Worm (Caenorhabditis elegans) whole organism, dauer: ENCODE data around the gene dyf-2.

Source experiments
- unc-62 ChIP-seq: sonication (generic microtip); optimal IDR thresholded peaks from 2 replicates; lab custom pipeline; 2017; ENCODE audit warnings: missing biosample characterization, missing genetic modification reagents, missing genetic modification characterization

The dyf-2 gene

DNA sequence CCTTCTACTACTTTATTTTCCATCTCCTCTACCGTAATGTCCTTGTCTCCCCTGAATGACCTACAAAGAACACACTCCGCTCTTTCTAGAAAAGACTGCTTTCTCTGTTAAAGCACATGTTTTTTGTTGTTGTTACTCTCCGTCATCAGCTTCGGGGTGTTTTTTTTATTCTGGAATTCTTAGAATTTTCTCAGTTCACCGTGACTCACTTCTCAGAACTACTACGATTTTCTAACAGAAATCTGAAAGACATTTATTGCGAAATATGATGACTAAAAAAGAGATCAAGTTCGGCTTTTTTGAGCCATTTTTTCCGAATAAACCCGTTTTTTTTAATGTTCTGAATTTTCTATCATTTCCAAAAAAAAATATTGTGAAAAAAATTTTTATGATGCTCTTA, 30.0 kb upstream of the dyf-2 start:
- no peak for TF ChIP-seq unc-62

DNA sequence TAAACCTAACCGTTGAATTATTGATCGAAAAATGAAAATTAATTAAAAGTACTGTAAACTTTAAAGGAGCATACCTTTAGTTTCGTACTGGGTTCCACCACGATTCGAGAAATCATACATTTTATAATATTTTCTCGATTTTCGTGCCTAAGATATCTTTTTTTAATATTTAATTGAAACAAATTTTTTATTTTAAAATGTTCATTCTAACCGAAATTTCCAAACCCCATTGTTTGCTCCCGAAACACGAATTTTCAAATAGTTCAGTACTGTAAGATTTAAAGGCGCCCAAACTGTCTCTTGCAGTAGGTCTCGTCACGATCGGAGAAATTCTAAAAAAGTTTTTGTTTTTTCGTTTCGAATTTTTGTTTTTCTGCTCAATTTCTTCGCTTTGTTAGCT, 28.7 kb upstream of the dyf-2 start:
- TF ChIP-seq unc-62, result no peak

DNA sequence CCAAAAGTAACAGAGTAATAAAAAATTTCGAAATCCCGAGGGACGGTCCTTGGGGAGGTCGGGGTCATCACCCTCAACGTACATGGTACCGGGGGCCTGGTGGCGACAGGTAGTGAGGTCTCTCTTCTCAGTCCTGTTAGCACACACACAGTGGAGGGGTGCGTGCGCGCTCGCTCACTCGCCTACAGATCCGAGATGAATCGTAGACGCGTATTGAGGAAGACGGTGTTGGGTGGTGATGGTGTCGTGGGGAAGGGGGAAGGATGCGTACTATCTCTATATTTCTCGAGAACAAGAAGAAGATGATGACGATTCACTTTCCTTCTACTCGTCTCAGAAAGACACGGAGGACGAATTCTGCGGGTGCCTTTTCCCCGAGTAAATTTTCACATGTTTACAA, 27.6 kb upstream of the dyf-2 start:
- TF ChIP-seq unc-62, result no peak

DNA sequence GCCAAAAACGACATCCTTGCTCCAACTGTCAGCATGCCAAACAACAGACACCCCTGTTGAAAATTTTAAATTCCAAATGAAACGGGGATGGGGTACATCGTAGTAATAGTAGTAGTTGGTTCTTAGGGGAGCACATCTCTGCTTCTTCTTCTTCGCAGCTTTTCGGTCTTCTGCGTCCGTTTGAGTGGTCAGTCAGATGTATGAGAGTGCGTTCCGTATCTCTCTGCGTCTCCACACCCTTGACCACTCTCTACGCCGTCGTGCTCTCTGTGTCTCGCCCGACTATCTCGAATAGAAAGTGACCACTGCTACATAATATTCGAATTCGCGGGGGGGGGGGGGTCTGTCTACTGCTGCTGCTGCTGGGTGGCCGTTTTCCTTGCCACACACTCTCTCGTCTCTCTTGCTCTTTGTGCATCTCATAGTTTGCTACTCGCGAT, 26.6 kb upstream of the dyf-2 start:
- no peak for TF ChIP-seq unc-62

DNA sequence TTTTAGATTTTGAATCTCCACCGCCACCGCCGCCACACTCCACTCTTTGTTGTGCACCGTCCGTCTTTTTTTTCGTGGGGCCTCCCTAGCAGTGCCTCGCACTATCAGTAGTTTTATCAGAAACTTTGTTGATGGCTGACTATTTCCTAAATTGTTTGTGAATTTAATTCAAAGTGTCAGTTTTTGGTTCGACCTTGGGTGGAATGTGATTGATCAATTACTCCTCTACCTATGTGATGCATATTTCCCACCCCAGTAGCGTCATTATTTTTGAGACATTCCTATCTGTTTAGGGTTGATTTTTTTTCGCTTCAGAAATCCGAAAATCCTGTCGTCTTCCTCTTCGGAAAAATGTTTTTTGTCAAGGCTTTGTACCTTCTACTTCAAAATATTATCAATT, 24.4 kb upstream of the dyf-2 start:
- no peak for TF ChIP-seq unc-62

DNA sequence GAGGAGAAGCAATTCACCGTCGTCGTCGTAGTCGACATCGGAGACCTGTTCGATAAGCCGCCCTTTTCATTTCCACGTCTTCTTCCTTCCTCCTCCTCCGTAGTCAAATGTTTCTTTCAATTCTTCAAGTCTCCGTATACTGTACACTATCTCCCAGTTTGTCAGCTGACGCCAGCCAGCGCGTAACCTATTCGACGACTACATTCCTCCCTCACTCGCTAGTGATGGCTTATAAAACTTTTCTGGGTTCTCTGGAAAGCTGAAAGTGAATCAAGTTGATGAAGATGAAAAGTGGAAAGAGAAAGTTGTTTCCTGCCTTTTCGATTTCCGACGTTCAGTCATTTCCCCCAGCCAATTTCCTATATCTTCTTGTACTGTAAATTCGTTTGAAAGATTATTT, 22.9 kb upstream of the dyf-2 start:
- TF ChIP-seq unc-62, result no peak

DNA sequence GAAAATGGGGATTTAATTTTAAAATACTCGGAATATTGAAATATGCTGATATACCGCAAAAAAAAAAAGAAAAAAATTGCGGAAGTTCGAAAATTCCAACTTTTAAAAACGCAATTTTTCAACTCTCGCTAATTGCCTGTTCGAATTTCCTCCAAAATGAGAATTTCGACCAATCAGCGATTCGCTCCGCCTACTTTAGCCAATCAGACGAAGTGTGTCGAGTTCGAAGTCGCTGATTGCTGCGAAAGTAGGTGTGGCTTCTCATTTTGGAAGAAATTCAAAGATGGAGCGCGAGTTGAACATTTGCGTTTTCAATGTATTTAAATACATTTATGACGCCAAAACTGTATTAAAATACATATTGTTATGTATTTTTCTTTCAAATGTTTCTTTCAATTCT, 22.2 kb upstream of the dyf-2 start:
- no peak for TF ChIP-seq unc-62

DNA sequence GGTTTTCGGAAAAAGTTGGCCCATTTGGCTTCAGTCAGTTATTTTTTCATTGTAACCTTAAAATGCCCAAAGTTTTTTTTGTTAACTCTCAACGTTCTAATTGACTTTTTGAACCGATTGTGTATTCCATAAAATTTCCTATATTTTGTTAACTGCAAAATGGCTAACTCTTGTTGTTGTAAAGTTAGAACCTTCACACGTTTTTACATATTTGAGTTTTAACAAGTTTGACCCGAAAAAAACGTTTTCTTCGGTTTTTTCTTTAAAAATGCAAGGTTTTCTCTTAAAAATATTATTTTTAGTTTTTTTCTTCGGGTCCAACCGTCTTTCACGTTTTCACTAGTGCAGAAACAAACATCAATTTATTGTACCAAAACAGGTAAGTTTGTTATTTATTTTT, 15.4 kb upstream of the dyf-2 start, which contains the start of gene lit-1:
Gene lit-1 (plus strand): TSS at position 301 of the 400 bp plus-strand sequence.
- no peak for TF ChIP-seq unc-62

DNA sequence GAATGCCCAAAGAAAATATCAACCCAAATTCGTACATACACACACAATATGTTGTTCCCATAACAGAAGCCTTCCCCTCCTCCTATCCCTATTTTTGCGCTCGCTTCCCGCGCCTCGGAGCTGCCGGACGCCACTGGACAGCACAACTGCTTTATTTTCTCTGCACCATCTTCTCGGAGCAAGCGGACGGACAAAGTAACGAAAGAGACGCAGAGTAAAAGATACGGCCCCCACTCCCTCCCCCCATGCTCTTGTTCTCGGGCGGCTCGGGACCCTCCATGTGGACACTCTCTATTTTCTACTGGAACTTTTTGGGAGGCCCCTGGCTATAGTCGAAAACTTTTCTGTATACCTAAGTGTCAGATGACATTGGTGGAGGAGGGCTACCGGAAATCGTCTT, 11.6 kb upstream of the dyf-2 start:
- no peak for TF ChIP-seq unc-62

DNA sequence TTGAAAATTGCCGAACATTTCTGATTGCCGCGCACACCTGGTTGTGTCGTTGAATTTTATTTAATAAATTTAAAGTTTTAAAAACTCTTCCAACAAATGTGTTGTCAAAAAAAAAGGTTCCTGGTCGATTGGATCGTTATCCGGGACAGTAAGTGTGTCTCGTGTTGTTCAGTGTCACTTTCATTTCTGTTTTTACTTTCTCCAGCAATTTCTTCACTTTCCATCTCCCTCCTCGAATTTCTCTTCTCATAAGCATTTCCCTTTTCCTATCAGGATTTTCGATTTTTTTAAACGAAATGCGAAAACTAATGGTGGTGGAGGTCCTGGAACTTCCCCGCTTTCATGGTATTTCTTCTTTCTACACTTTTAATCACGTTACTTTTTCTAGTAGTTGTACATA, 9.3 kb upstream of the dyf-2 start:
- TF ChIP-seq unc-62, result no peak

DNA sequence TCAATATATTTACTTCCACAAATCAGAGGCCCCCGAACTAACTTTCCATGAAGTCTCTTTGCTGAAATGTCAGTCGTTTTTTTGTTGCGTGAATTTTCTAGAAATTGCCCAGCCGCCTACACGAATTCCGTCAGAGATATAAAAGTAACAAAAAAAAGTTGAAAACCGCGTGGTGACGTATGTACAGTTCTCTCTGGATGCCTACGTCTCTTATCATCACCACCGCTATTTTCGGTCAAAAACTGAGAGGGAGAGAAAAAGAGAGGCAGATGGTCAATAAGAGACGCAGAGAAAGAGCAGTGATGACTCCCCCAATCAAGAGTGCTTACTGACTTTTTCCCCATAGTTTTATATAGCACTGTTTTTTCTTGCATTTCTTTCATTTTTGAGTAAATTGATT, 7.8 kb upstream of the dyf-2 start:
- no peak for TF ChIP-seq unc-62

DNA sequence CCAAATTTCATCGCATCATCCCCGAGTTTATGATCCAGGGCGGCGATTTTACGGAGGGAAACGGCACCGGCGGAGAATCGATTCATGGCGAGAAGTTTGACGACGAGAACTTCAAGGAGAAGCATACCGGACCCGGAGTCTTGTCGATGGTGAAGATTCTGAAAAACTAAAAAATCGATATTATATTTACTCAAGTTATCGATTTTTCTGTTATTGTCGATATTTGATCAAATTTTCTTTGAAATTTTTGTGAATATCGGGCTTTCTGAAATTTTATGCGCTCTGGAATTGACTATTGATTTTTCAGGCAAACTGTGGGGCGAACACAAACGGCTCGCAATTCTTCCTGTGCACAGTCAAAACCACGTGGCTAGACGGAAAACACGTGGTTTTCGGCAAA, 6.9 kb upstream of the dyf-2 start:
- TF ChIP-seq unc-62, result no peak

DNA sequence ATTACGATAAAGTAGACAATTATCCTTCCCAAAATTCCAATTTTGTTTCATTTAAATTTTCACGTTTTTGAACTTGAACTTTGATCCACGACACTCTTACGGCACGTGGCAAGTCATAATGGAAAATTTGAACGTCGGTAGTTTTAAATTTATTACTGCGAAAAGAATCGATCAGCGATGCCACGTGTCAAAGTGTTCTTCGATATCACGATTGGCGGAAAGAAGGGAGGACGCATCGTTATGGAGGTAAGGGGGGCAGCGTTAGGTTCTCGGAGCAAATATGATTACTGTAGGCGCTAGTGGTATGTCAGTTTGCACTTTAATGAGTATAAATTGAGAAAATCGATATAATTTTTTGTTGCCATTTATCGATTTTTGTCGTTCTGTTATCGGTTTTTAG, 6.3 kb upstream of the dyf-2 start, which contains the start of gene cyn-2:
Gene cyn-2 (plus strand): TSS at position 114 of the 400 bp plus-strand sequence.
- no peak for TF ChIP-seq unc-62

DNA sequence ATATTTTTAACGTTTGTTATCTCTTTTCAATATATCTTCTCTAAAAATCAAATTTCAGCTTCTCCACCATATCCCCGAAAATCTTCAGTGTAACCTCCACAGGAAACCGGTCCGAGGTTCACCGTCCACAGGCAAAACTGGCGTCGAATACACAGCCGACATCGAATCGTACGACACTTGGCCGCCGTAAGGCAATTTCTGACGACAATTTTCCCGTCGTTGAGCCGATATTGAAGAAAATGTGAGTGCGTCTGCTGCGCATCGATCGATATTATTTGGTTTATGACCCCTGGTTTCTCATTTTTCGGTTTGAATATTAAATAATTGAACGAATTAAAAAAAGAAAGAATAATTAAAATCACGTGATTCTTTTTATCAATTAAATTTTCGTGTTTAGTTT, 966 bp upstream of the dyf-2 start, which contains the start of gene cul-2:
Gene cul-2 (plus strand): TSS at position 59 of the 400 bp plus-strand sequence.
- TF ChIP-seq unc-62, result no peak

DNA sequence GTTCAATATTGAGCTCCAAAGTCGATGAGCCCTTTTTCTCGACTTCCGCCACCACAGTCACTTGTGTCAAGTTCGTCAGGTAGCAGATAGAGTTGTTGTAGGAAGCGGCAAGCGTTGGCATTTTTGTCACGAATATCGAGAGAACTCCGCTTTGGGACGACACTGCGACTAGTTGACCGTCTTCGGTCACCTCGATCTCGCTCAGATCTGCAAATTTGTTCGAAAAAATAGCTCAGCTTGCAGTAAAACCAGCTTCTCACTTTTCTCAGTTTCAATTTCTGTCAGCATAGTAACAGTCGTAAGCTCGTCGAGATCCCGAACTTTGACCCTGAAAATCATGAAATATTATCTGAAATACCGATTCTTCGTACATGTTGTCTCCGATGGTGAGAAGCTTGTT, 2.0 kb downstream of the dyf-2 start:
- no peak for TF ChIP-seq unc-62

DNA sequence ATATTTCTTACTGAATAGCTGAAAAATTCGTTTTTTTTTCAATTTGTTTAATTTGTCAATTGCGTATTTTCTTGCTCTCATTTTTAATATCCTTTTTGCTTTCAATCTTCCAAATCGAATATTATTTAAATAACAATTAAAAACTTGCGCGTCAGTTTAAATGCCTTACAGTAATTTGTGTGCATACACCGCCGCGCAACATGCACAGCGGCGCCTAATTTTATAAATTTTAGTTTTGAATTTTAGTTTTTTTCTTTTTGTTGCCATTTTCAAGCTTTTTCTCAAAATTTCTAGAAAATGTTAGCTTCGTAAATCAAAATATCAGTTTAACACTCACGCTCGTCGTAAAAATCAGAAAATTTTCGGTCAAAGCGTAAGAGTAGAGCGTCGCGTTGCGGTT, 3.0 kb downstream of the dyf-2 start:
- no peak for TF ChIP-seq unc-62

DNA sequence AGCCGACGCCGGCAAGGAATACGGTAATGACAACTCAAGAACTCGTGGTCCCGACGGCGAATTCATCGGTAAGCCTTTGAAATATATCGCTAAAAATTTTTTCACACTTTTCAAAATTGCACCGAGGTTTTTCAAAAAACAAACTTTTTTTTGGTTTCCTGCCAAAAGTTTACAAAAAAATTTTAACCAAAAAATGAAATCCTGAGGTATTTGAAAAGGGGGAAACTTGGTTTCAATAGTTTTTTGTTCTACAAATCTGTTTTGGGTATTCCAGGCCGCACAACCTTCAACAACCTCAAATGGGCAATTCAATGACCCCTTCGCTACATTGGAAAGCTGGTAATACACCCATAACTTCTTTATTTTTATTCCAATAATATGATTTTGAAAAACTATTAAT, 4.2 kb downstream of the dyf-2 start:
- no peak for TF ChIP-seq unc-62

DNA sequence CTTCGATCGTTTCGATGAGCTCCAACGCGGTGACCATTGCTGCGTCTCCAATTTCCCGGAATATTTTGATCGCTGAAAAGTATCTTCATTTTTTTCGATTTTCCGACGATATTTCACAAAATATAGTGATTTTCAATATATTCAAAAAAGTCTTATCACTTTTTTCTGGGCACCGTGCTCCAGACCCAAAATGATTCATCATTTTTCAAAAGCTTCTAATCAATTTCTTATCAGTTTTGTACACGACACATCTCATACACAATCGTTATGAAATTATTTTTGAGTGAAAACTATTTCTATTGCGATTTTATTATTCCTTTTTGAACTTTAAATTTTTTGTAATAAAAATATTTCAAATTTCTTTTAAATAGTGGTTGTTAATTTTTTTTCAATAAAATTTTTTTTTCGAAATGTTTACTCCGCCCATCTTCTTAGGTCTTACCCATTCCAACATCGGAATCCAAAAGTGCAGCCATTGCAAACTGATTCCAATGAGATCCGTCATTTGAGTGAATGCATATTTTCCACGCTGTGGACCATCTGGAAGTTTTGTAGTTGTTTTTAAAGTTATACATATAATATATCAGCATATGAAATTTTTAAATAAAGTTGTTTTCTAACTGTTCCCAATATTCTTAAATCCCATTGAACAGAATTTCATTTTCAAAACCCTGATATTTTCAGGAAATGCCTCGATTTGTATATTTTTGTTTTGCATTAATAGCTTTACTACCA, 7.3 kb downstream of the dyf-2 start, which contains the start of gene sid-2:
Gene sid-2 (plus strand): TSS at position 685 of the 735 bp plus-strand sequence.
- TF ChIP-seq unc-62, result no peak
